Fruit fly (Drosophila melanogaster): ENCODE measurements around the gene Ssdp.
A peak's percentile ranks its signal among the peaks of the same experiment; 100 is the strongest.

Ssdp gene

DNA sequence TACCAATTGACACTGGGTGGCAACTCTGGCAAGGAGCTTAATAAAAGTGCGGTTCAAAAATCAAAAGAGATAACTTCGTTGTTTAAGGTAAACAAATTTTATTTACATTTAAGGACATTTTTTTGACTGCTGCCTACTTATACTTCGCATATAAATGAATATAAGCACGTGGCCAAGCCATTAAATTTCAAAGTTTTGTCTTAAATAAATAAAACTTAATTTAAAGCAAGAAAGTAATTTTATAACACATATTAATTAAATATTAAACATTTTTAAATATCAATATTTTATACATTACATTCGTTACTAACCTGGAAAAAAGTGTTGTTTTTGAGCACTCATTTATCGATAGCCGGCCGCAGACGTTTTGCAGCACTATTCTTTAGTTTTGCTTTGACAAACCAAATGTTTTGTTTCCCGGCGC is 10.7 kb downstream of the Ssdp start, which contains the start of the genes CG12321 and MED17 (continued):
- TF ChIP-seq inv (GFP tag; IDR thresholded peaks at IDR 0.05; ENCODE audit: partially characterized antibody): no peak
- peak; percentile 11 for TF ChIP-seq CG34376 (GFP tag; optimal IDR thresholded peaks at IDR 0.05)
- TF ChIP-seq CG12659 (GFP tag; optimal IDR thresholded peaks at IDR 0.05): peak; percentile 96
- peak; percentile 85 for TF ChIP-seq CG10543 (GFP tag; optimal IDR thresholded peaks at IDR 0.05)
- peak; percentile 8 for TF ChIP-seq CG12219 (GFP tag; optimal IDR thresholded peaks at IDR 0.05)
- peak; percentile 72 for TF ChIP-seq CG33557 (GFP tag; optimal IDR thresholded peaks at IDR 0.05)
- peak; percentile 90 for TF ChIP-seq CG12155 (GFP tag; optimal IDR thresholded peaks at IDR 0.05)
- TF ChIP-seq ind (GFP tag; optimal IDR thresholded peaks at IDR 0.05): peak; percentile 92
- TF ChIP-seq Bteb2 (GFP tag; optimal IDR thresholded peaks at IDR 0.05): peak; percentile 66
- peak; percentile 62 for TF ChIP-seq CG4854 (GFP tag; optimal IDR thresholded peaks at IDR 0.05)
- no peak; the same call in 1 of the 3 replicates for TF ChIP-seq ci (GFP tag; IDR thresholded peaks at IDR 0.05)
- TF ChIP-seq CG2875 (GFP tag; optimal IDR thresholded peaks at IDR 0.05): peak; percentile 79
- TF ChIP-seq slp2 (GFP tag; optimal IDR thresholded peaks at IDR 0.05): no peak
- TF ChIP-seq bab2 (GFP tag; optimal IDR thresholded peaks at IDR 0.05): peak; percentile 76
- peak; percentile 89 for TF ChIP-seq CG18619 (GFP tag; optimal IDR thresholded peaks at IDR 0.05)
- no peak for TF ChIP-seq z (GFP tag; IDR thresholded peaks at IDR 0.05)
- TF ChIP-seq pzg (GFP tag; optimal IDR thresholded peaks at IDR 0.05): peak; percentile 46
- TF ChIP-seq CG31388 (GFP tag; optimal IDR thresholded peaks at IDR 0.05): peak; percentile 82
- peak; percentile 94 for TF ChIP-seq phol (tag; optimal IDR thresholded peaks at IDR 0.05)
- peak; percentile 49; the same call in 1 of the 2 replicates for TF ChIP-seq dan (GFP tag; IDR thresholded peaks at IDR 0.05)
- peak; percentile 61 for TF ChIP-seq tx (GFP tag; optimal IDR thresholded peaks at IDR 0.05)
- TF ChIP-seq da (GFP tag; optimal IDR thresholded peaks at IDR 0.05): no peak
- TF ChIP-seq ham (GFP tag; IDR thresholded peaks at IDR 0.05): no peak
- TF ChIP-seq dati (GFP tag; IDR thresholded peaks at IDR 0.05): no peak
- peak; percentile 87 for TF ChIP-seq zen (tag; optimal IDR thresholded peaks at IDR 0.05)
- peak; percentile 70 for TF ChIP-seq CG17612 (GFP tag; IDR thresholded peaks at IDR 0.05)
- TF ChIP-seq Blimp-1 (GFP tag; optimal IDR thresholded peaks at IDR 0.05): peak; percentile 84
- TF ChIP-seq Gsc (GFP tag; IDR thresholded peaks at IDR 0.05): peak; percentile 52
- TF ChIP-seq MTF-1 (GFP tag; optimal IDR thresholded peaks at IDR 0.05; ENCODE audit: borderline replicate concordance): no peak
- TF ChIP-seq CG12104 (GFP tag; optimal IDR thresholded peaks at IDR 0.05): peak; percentile 88
- TF ChIP-seq Taf1 (GFP tag; IDR thresholded peaks at IDR 0.05): peak; percentile 59
- TF ChIP-seq CG6765 (GFP tag; optimal IDR thresholded peaks at IDR 0.05): peak; percentile 76
- TF ChIP-seq tgo (GFP tag; IDR thresholded peaks at IDR 0.05): peak; percentile 89
- TF ChIP-seq Sox100B (GFP tag; optimal IDR thresholded peaks at IDR 0.05): peak; percentile 88
- TF ChIP-seq CG33213 (GFP tag; optimal IDR thresholded peaks at IDR 0.05): peak; percentile 47
- TF ChIP-seq CG8944 (GFP tag; optimal IDR thresholded peaks at IDR 0.05): peak; percentile 67
- TF ChIP-seq CG13287 (GFP tag; IDR thresholded peaks at IDR 0.05; ENCODE audit: partially characterized antibody): no peak
- TF ChIP-seq grau (tag; optimal IDR thresholded peaks at IDR 0.05): peak; percentile 88
- no peak for TF ChIP-seq sc (optimal IDR thresholded peaks at IDR 0.05)
- peak; percentile 85 for TF ChIP-seq sc (GFP tag; optimal IDR thresholded peaks at IDR 0.05)
- no peak for TF ChIP-seq CG13894 (tag; optimal IDR thresholded peaks at IDR 0.05)
- peak; percentile 67 for TF ChIP-seq pho (GFP tag; optimal IDR thresholded peaks at IDR 0.05)
- peak; percentile 98 for TF ChIP-seq Ets65A (GFP tag)
- peak; percentile 79 for TF ChIP-seq CG1233 (GFP tag; optimal IDR thresholded peaks at IDR 0.05)
- no peak for TF ChIP-seq vnd (GFP tag; IDR thresholded peaks at IDR 0.05; ENCODE audit: partially characterized antibody)
- TF ChIP-seq hkb (optimal IDR thresholded peaks at IDR 0.05): no peak
- peak; percentile 75 for TF ChIP-seq hkb (GFP tag; IDR thresholded peaks at IDR 0.05)
- peak; percentile 72 for TF ChIP-seq Nf-YC (tag; optimal IDR thresholded peaks at IDR 0.05)
- TF ChIP-seq Bdp1 (GFP tag; optimal IDR thresholded peaks at IDR 0.05): peak; percentile 62
- TF ChIP-seq CG8281 (tag; optimal IDR thresholded peaks at IDR 0.05): peak; percentile 60
- no peak for TF ChIP-seq aop (GFP tag; IDR thresholded peaks at IDR 0.05)
- TF ChIP-seq CHES-1-like (GFP tag; optimal IDR thresholded peaks at IDR 0.05): peak; percentile 71

All from whole organism, embryonic.